Fruit fly (Drosophila melanogaster) whole organism, wandering third instar larva: Measurements from ENCODE around the gene CG15141.

Experiments used
- Abd-B ChIP-seq: fragments of >200 bp; optimal IDR thresholded peaks from 2 replicates; lab custom pipeline; 2017; ENCODE audit warnings: missing biosample characterization, missing genetic modification characterization
- CG9705 ChIP-seq: fragments of 200-800 bp; sonication (Bioruptor generic); optimal IDR thresholded peaks from 2 replicates; lab custom pipeline; 2018; ENCODE audit warnings: missing biosample characterization, mild to moderate bottlenecking, missing genetic modification characterization
- Dfd ChIP-seq: fragments of >200 bp; optimal IDR thresholded peaks from 2 replicates; lab custom pipeline; 2017; ENCODE audit warnings: missing biosample characterization, missing genetic modification characterization
- Dif ChIP-seq: fragments of 200-275, 200-300 bp; sonication (Bioruptor generic); optimal IDR thresholded peaks from 2 replicates; lab custom pipeline; 2018; ENCODE audit warnings: missing biosample characterization, missing genetic modification characterization; ENCODE audit not compliant: partially characterized antibody
- GATAd ChIP-seq: sonication (Bioruptor generic); optimal IDR thresholded peaks from 2 replicates; lab custom pipeline; 2016; ENCODE audit warnings: missing biosample characterization, missing genetic modification characterization
- Hnf4 ChIP-seq: fragments of 200-800 bp; sonication (Bioruptor generic); optimal IDR thresholded peaks from 2 replicates; lab custom pipeline; 2016; ENCODE audit warnings: missing biosample characterization, mild to moderate bottlenecking, missing genetic modification characterization
- Hr78 ChIP-seq: fragments of >200 bp; optimal IDR thresholded peaks from 2 replicates; lab custom pipeline; 2017; ENCODE audit warnings: missing biosample characterization, missing genetic modification characterization
- Rel ChIP-seq, 2 experiments: fragments of 200-800 bp; sonication (Bioruptor generic) in 1 of 2; optimal IDR thresholded peaks; 2 replicates in 1 of 2; 3 replicates in 1 of 2; lab custom pipeline; 2016 to 2019; ENCODE audit warnings: mild to moderate bottlenecking in 2 of 2, missing biosample characterization in 2 of 2, missing genetic modification characterization in 2 of 2, moderate library complexity in 1 of 2
- Sp1 ChIP-seq: fragments of 200-800 bp; sonication (Bioruptor generic); optimal IDR thresholded peaks from 3 replicates; lab custom pipeline; 2019; ENCODE audit warnings: missing biosample characterization, mild to moderate bottlenecking, missing genetic modification characterization, moderate library complexity
- br ChIP-seq: fragments of 200-800 bp; sonication (Bioruptor generic); optimal IDR thresholded peaks from 2 replicates; lab custom pipeline; 2016; ENCODE audit warnings: missing biosample characterization, missing genetic modification characterization
- brk ChIP-seq: fragments of 200-800 bp; sonication (Bioruptor generic); optimal IDR thresholded peaks from 2 replicates; lab custom pipeline; 2016; ENCODE audit warnings: missing biosample characterization, mild to moderate bottlenecking, missing genetic modification characterization
- dl ChIP-seq, 2 experiments: fragments of 175-275, 200-275 bp in 1 of 2; fragments of 200-275 bp in 1 of 2; sonication (Bioruptor generic); optimal IDR thresholded peaks; lab custom pipeline; 2018; ENCODE audit warnings: mild to moderate bottlenecking in 2 of 2, missing biosample characterization in 2 of 2, missing genetic modification characterization in 2 of 2, moderate library complexity in 2 of 2; ENCODE audit not compliant: partially characterized antibody in 2 of 2, insufficient read depth in 1 of 2
- dsf ChIP-seq: sonication (Bioruptor generic); optimal IDR thresholded peaks from 2 replicates; lab custom pipeline; 2016; ENCODE audit warnings: missing biosample characterization, missing genetic modification characterization, borderline replicate concordance
- foxo ChIP-seq, 2 experiments: fragments of 200-800 bp; sonication (Bioruptor generic); optimal IDR thresholded peaks; 2 replicates in 1 of 2; 3 replicates in 1 of 2; lab custom pipeline; 2016 to 2017; ENCODE audit warnings: missing biosample characterization in 2 of 2, missing genetic modification characterization in 2 of 2
- fru ChIP-seq: fragments of 200-800 bp; sonication (Bioruptor generic); optimal IDR thresholded peaks from 3 replicates; lab custom pipeline; 2016; ENCODE audit warnings: missing biosample characterization, mild to moderate bottlenecking, missing genetic modification characterization
- h ChIP-seq: fragments of 200-800 bp; sonication (Bioruptor generic); optimal IDR thresholded peaks from 3 replicates; lab custom pipeline; 2016; ENCODE audit warnings: missing biosample characterization, mild to moderate bottlenecking, missing genetic modification characterization
- pan ChIP-seq: fragments of >200 bp; optimal IDR thresholded peaks from 2 replicates; lab custom pipeline; 2017
- psq ChIP-seq: fragments of 200-800 bp; sonication (Bioruptor generic); optimal IDR thresholded peaks from 3 replicates; lab custom pipeline; 2017; ENCODE audit warnings: missing biosample characterization, mild to moderate bottlenecking, missing genetic modification characterization, moderate library complexity
- sage ChIP-seq: fragments of 200-800 bp; sonication (Bioruptor generic); optimal IDR thresholded peaks from 2 replicates; lab custom pipeline; 2016; ENCODE audit warnings: missing biosample characterization, mild to moderate bottlenecking, missing genetic modification characterization
- tai ChIP-seq: sonication (Bioruptor generic); optimal IDR thresholded peaks from 2 replicates; lab custom pipeline; 2016; ENCODE audit warnings: missing biosample characterization, missing genetic modification characterization
- woc ChIP-seq: sonication (Bioruptor generic); optimal IDR thresholded peaks from 2 replicates; lab custom pipeline; 2016; ENCODE audit warnings: missing biosample characterization, mild to moderate bottlenecking, missing genetic modification characterization

CG15141 gene

DNA sequence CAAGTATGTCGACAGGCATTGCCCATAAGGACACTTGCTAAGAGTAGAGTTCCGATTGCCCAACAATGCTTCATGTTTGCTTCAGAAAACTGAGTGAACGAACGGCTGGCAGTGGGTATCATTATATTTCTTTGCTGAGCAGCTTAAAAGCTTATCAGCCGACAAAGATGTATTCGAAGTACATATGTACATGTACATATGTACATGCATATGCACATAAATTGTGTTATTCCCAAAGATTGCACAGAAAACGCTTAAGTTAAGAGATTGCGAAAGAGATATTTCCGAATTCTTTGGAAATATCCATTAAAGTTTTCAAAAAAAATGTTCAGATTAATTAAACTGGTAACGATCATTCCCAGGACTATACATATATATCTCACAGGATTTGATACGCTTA, 45.4 kb downstream of the CG15141 start, which contains the start of gene SPH93:
SPH93 (minus strand) TSS at position 101 of the 400 bp plus-strand sequence.
- no peak for TF ChIP-seq fru
- TF ChIP-seq GATAd (GFP tag; lab: Kevin White, UChicago): no peak
- TF ChIP-seq foxo (GFP tag; optimal IDR thresholded peaks at IDR 0.05; lab: Kevin White, UChicago): no peak
- TF ChIP-seq Rel (GFP tag; optimal IDR thresholded peaks at IDR 0.05; lab: Kevin White, UChicago): no peak
- TF ChIP-seq Rel (tag; optimal IDR thresholded peaks at IDR 0.05; lab: Kevin White, UChicago): peak; percentile 89
- no peak for TF ChIP-seq sage (GFP tag; lab: Kevin White, UChicago)
- TF ChIP-seq brk (GFP tag; lab: Kevin White, UChicago): no peak
- TF ChIP-seq dl (GFP tag; optimal IDR thresholded peaks at IDR 0.05; lab: Kevin White, UChicago; ENCODE audit: insufficient read depth in 1 of 2, partially characterized antibody in 2 of 2): no peak
- TF ChIP-seq, all 38 proteins: peak for 1

DNA sequence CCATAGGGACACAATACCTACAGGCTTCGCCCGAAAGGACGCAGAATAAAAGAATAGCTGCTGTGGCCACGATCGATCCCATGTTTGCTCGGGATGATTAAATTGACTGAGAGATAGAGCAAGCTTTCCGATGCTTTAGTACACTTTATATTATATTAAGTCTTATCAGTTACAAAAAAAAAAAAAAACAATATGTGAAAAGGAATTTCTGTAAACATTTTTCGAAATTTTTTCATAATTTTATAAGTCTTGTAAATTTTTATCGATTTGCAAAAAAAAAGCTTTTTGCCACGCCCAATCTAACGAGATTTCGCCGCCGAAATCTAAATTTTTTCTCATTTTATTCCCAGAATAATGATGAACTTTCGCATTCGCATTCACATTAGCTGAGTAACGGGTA, 47.5 kb downstream of the CG15141 start, which contains the start of gene CG18563:
CG18563 (minus strand) TSS at position 101 of the 400 bp plus-strand sequence.
- no peak for TF ChIP-seq dsf (GFP tag; lab: Kevin White, UChicago)
- no peak for TF ChIP-seq CG9705
- TF ChIP-seq Dfd (GFP tag; lab: Kevin White, UChicago): no peak
- no peak for TF ChIP-seq psq (GFP tag; lab: Kevin White, UChicago)
- TF ChIP-seq pan (lab: Kevin White, UChicago): no peak
- TF ChIP-seq GATAd (GFP tag; lab: Kevin White, UChicago): no peak
- TF ChIP-seq woc (GFP tag; lab: Kevin White, UChicago): no peak
- TF ChIP-seq br: no peak
- no peak for TF ChIP-seq tai (GFP tag; lab: Kevin White, UChicago)
- TF ChIP-seq Hr78 (GFP tag; lab: Kevin White, UChicago): no peak
- TF ChIP-seq sage (GFP tag; lab: Kevin White, UChicago): no peak
- no peak for TF ChIP-seq Sp1 (GFP tag; lab: Kevin White, UChicago)
- no peak for TF ChIP-seq h (GFP tag; lab: Kevin White, UChicago)
- TF ChIP-seq Hnf4 (GFP tag; lab: Kevin White, UChicago): no peak
- no peak for TF ChIP-seq Dif (GFP tag; lab: Kevin White, UChicago)
- TF ChIP-seq Abd-B (GFP tag; lab: Kevin White, UChicago): no peak
